Fruit fly (Drosophila melanogaster) S2 (cell line): Measurements from ENCODE around the gene GstD7.

ENCODE experiments used
- CG8478 ChIP-seq: fragments of >200 bp; optimal IDR thresholded peaks from 2 replicates; lab custom pipeline; 2018
- CTCF ChIP-seq, 2 experiments: fragments of >200 bp; optimal IDR thresholded peaks; 2 replicates each; lab custom pipeline; 2018

- TF ChIP-seq CG8478 (no peak), CTCF (optimal IDR thresholded peaks at IDR 0.05; lab: Kevin White, UChicago) (peak in 1 of 2 experiments; percentile 12)
Measured at dm6 chr3R:12425510-12426309, 47.4 kb downstream of the GstD7 start, which contains the start of gene Pp1-87B.
